Fruit fly (Drosophila melanogaster) S2 (cell line): ENCODE data around the gene CG4645.

Experiments used
- CG8478 ChIP-seq: fragments of >200 bp; optimal IDR thresholded peaks from 2 replicates; lab custom pipeline; 2018
- CTCF ChIP-seq, 2 experiments: fragments of >200 bp; optimal IDR thresholded peaks; 2 replicates each; lab custom pipeline; 2018

dm6 chrX:12886543-12886942 lies 23.2 kb upstream of the CG4645 start:
- TF ChIP-seq CG8478 (lab: Kevin White, UChicago) (no peak), CTCF (optimal IDR thresholded peaks at IDR 0.05; lab: Kevin White, UChicago) (no peak)
